Worm (Caenorhabditis elegans) whole organism, L2 larva: ENCODE measurements around the gene T05C1.2.

Source experiments
- C34F6.9 ChIP-seq: fragments of 150-350 bp; optimal IDR thresholded peaks from 2 replicates; lab custom pipeline; 2014; ENCODE audit warnings: missing biosample characterization, missing genetic modification characterization
- R02D3.7 ChIP-seq: fragments of 150-350 bp; optimal IDR thresholded peaks from 2 replicates; lab custom pipeline; 2014; ENCODE audit warnings: missing biosample characterization, missing genetic modification characterization
- Y55F3AM.14 ChIP-seq: fragments of 200-800 bp; sonication (Bioruptor generic); optimal IDR thresholded peaks from 2 replicates; lab custom pipeline; 2018; ENCODE audit warnings: mild to moderate bottlenecking, missing genetic modification characterization, missing compliant biosample characterization
- ZK546.5 ChIP-seq: sonication (generic microtip); optimal IDR thresholded peaks from 2 replicates; lab custom pipeline; 2017; ENCODE audit warnings: missing biosample characterization, missing genetic modification characterization
- alr-1 ChIP-seq: fragments of 150-350 bp; optimal IDR thresholded peaks from 2 replicates; lab custom pipeline; 2014; ENCODE audit warnings: missing biosample characterization, missing genetic modification characterization
- aly-2 ChIP-seq: fragments of 150-350 bp; optimal IDR thresholded peaks from 2 replicates; lab custom pipeline; 2014; ENCODE audit warnings: missing biosample characterization, missing genetic modification characterization
- blmp-1 ChIP-seq: sonication (generic microtip); optimal IDR thresholded peaks from 2 replicates; lab custom pipeline; 2017; ENCODE audit warnings: missing genetic modification characterization, mild to moderate bottlenecking, missing compliant biosample characterization, antibody characterized with exemption, moderate library complexity; ENCODE audit not compliant: insufficient read depth
- ceh-16 ChIP-seq: fragments of 150-350 bp; optimal IDR thresholded peaks from 2 replicates; lab custom pipeline; 2014; ENCODE audit warnings: missing biosample characterization, missing genetic modification characterization
- crh-2 ChIP-seq: sonication (generic microtip); optimal IDR thresholded peaks from 2 replicates; lab custom pipeline; 2017; ENCODE audit warnings: missing biosample characterization, missing genetic modification characterization
- dmd-4 ChIP-seq: sonication (generic microtip); optimal IDR thresholded peaks from 2 replicates; lab custom pipeline; 2017; ENCODE audit warnings: missing biosample characterization, missing genetic modification characterization
- egl-27 ChIP-seq: sonication (generic microtip); optimal IDR thresholded peaks from 3 replicates; lab custom pipeline; 2017; ENCODE audit warnings: missing biosample characterization, missing genetic modification reagents, missing genetic modification characterization
- elt-1 ChIP-seq: fragments of 150-350 bp; optimal IDR thresholded peaks from 2 replicates; lab custom pipeline; 2014; ENCODE audit warnings: missing biosample characterization, missing genetic modification characterization
- fos-1 ChIP-seq: fragments of 150-350 bp; optimal IDR thresholded peaks from 2 replicates; lab custom pipeline; 2014; ENCODE audit warnings: missing biosample characterization, missing genetic modification characterization
- gmeb-1 ChIP-seq: fragments of 150-350 bp; optimal IDR thresholded peaks from 2 replicates; lab custom pipeline; 2014; ENCODE audit warnings: missing biosample characterization, missing genetic modification characterization
- lin-11 ChIP-seq: fragments of 150-350 bp; sonication (generic microtip); optimal IDR thresholded peaks from 2 replicates; lab custom pipeline; 2014; ENCODE audit warnings: missing biosample characterization, missing genetic modification characterization, inconsistent platforms, mixed read lengths
- mbf-1 ChIP-seq: sonication (generic microtip); optimal IDR thresholded peaks from 2 replicates; lab custom pipeline; 2017; ENCODE audit warnings: missing biosample characterization, missing genetic modification characterization
- nhr-10 ChIP-seq: sonication (generic microtip); optimal IDR thresholded peaks from 2 replicates; lab custom pipeline; 2017; ENCODE audit warnings: missing biosample characterization, missing genetic modification characterization
- nhr-21 ChIP-seq: fragments of 150-350 bp; optimal IDR thresholded peaks from 2 replicates; lab custom pipeline; 2014; ENCODE audit warnings: missing biosample characterization, missing genetic modification characterization
- nhr-23 ChIP-seq: fragments of 150-350 bp; optimal IDR thresholded peaks from 2 replicates; lab custom pipeline; 2014; ENCODE audit warnings: missing biosample characterization, missing genetic modification reagents, missing genetic modification characterization
- nhr-6 ChIP-seq: fragments of 150-350 bp; optimal IDR thresholded peaks from 2 replicates; lab custom pipeline; 2014; ENCODE audit warnings: missing biosample characterization, missing genetic modification characterization
- peb-1 ChIP-seq: fragments of 150-350 bp; optimal IDR thresholded peaks from 2 replicates; lab custom pipeline; 2014; ENCODE audit warnings: missing biosample characterization, missing genetic modification characterization
- sem-4 ChIP-seq: fragments of 150-350 bp; optimal IDR thresholded peaks from 2 replicates; lab custom pipeline; 2014; ENCODE audit warnings: missing biosample characterization, missing genetic modification reagents, missing genetic modification characterization
- skn-1 ChIP-seq: sonication (generic microtip); optimal IDR thresholded peaks from 2 replicates; lab custom pipeline; 2017; ENCODE audit warnings: missing biosample characterization, missing genetic modification characterization
- sma-3 ChIP-seq: sonication (generic microtip); optimal IDR thresholded peaks from 2 replicates; lab custom pipeline; 2016; ENCODE audit warnings: missing genetic modification reagents, missing genetic modification characterization, missing compliant biosample characterization
- sma-9 ChIP-seq, 2 experiments: fragments of 150-350 bp in 1 of 2; sonication (generic microtip) in 1 of 2; optimal IDR thresholded peaks; 2 replicates each; lab custom pipeline; 2014 to 2016; ENCODE audit warnings: missing genetic modification characterization in 2 of 2, mild to moderate bottlenecking in 1 of 2, missing biosample characterization in 1 of 2, missing compliant biosample characterization in 1 of 2, missing genetic modification reagents in 1 of 2, moderate library complexity in 1 of 2
- snpc-4 ChIP-seq: fragments of 150-350 bp; optimal IDR thresholded peaks from 2 replicates; lab custom pipeline; 2014; ENCODE audit warnings: missing biosample characterization, missing genetic modification characterization
- unc-55 ChIP-seq: fragments of 150-350 bp; sonication (generic microtip); optimal IDR thresholded peaks from 3 replicates; lab custom pipeline; 2014; ENCODE audit warnings: missing biosample characterization, missing genetic modification reagents, missing genetic modification characterization
- unc-62 ChIP-seq: fragments of 150-350 bp; optimal IDR thresholded peaks from 2 replicates; lab custom pipeline; 2014; ENCODE audit warnings: missing biosample characterization, missing genetic modification reagents, missing genetic modification characterization
- ztf-1 ChIP-seq: fragments of 200-800 bp; sonication (Bioruptor generic); conservative IDR thresholded peaks from 2 replicates; pipeline ENCODE4 v1.3.6; 2022; ENCODE audit warnings: missing genetic modification characterization, missing compliant biosample characterization
- ztf-4 ChIP-seq: fragments of 150-350 bp; optimal IDR thresholded peaks from 2 replicates; lab custom pipeline; 2014; ENCODE audit warnings: missing biosample characterization, missing genetic modification characterization

Gene T05C1.2

ce11 chrII:4489288-4489687, 7.4 kb upstream of the T05C1.2 start, which contains the start of gene T05C1.3:
Gene T05C1.3 (minus strand): TSS chrII:4489388.
- TF ChIP-seq sma-3 (GFP tag; lab: Kevin White, UChicago), result no peak
- TF ChIP-seq skn-1, result no peak
- TF ChIP-seq unc-62 (GFP tag; lab: Kevin White, UChicago), result no peak
- TF ChIP-seq gmeb-1 (tag; lab: Kevin White, UChicago), result no peak
- TF ChIP-seq R02D3.7 (tag; lab: Kevin White, UChicago), result no peak
- TF ChIP-seq ztf-1, result no peak
- no peak for TF ChIP-seq fos-1 (tag; lab: Kevin White, UChicago)
- no peak for TF ChIP-seq unc-55 (GFP tag; lab: Kevin White, UChicago)
- no peak for TF ChIP-seq C34F6.9 (tag; lab: Kevin White, UChicago)
- TF ChIP-seq alr-1 (tag; lab: Kevin White, UChicago), result no peak

ce11 chrII:4478303-4478702, 3.6 kb downstream of the T05C1.2 start, which contains the start of gene T05C1.1:
Gene T05C1.1 (plus strand): TSS chrII:4478603.
- TF ChIP-seq ceh-16 (tag; lab: Kevin White, UChicago), result no peak
- TF ChIP-seq blmp-1, result no peak
- TF ChIP-seq ztf-1, result no peak
- TF ChIP-seq elt-1 (tag; lab: Kevin White, UChicago), result no peak
- no peak for TF ChIP-seq aly-2
- TF ChIP-seq nhr-23 (tag; lab: Kevin White, UChicago), result no peak
- no peak for TF ChIP-seq ZK546.5 (tag; lab: Kevin White, UChicago)
- no peak for TF ChIP-seq nhr-21
- TF ChIP-seq mbf-1, result no peak
- no peak for TF ChIP-seq sem-4 (tag; lab: Kevin White, UChicago)
- no peak for TF ChIP-seq egl-27
- TF ChIP-seq nhr-6, result no peak
- no peak for TF ChIP-seq dmd-4 (tag; lab: Kevin White, UChicago)
- TF ChIP-seq skn-1, result no peak
- TF ChIP-seq crh-2 (tag; lab: Kevin White, UChicago), result no peak
- TF ChIP-seq fos-1 (tag; lab: Kevin White, UChicago), result no peak
- no peak for TF ChIP-seq sma-3 (GFP tag; lab: Kevin White, UChicago)

ce11 chrII:4474005-4474655, 7.8 kb downstream of the T05C1.2 start:
- no peak for TF ChIP-seq sma-9 (GFP tag; optimal IDR thresholded peaks at IDR 0.05; lab: Kevin White, UChicago)
- no peak for TF ChIP-seq sma-9 (tag; optimal IDR thresholded peaks at IDR 0.05; lab: Kevin White, UChicago)
- no peak for TF ChIP-seq aly-2
- no peak for TF ChIP-seq lin-11
- no peak for TF ChIP-seq unc-62 (GFP tag; lab: Kevin White, UChicago)
- TF ChIP-seq nhr-21, result no peak
- TF ChIP-seq ztf-4 (tag; lab: Kevin White, UChicago), result no peak
- TF ChIP-seq nhr-10 (tag; lab: Kevin White, UChicago), result no peak

- TF ChIP-seq unc-62 (GFP tag; lab: Kevin White, UChicago) (no peak), aly-2 (no peak), fos-1 (tag; lab: Kevin White, UChicago) (no peak), Y55F3AM.14 (no peak), nhr-21 (no peak), R02D3.7 (tag; lab: Kevin White, UChicago) (no peak)
Measured at ce11 chrII:4470972-4471645, 10.8 kb downstream of the T05C1.2 start, which contains the start of gene W06B4.1. Gene W06B4.1 (plus strand): TSS chrII:4471595.

- peak; percentile 67 for TF ChIP-seq fos-1 (tag; lab: Kevin White, UChicago)
- TF ChIP-seq gmeb-1 (tag; lab: Kevin White, UChicago), result no peak
- no peak for TF ChIP-seq blmp-1
- TF ChIP-seq snpc-4 (tag; lab: Kevin White, UChicago), result no peak
- TF ChIP-seq nhr-23 (tag; lab: Kevin White, UChicago), result no peak
- TF ChIP-seq peb-1, result no peak
Measured at ce11 chrII:4468897-4469459, 12.9 kb downstream of the T05C1.2 start.
